Worm (Caenorhabditis elegans) whole organism, early embryonic: Measurements from ENCODE around the gene chil-2.

Experiments
- B0310.2 ChIP-seq: sonication (generic microtip); optimal IDR thresholded peaks from 2 replicates; lab custom pipeline; 2016; ENCODE audit warnings: mild to moderate bottlenecking, missing genetic modification characterization, missing compliant biosample characterization
- F13C5.2 ChIP-seq: sonication (generic microtip); optimal IDR thresholded peaks from 2 replicates; lab custom pipeline; 2017; ENCODE audit warnings: mild to moderate bottlenecking, missing genetic modification characterization, inconsistent platforms, missing compliant biosample characterization
- ama-1 ChIP-seq: fragments of 150-350 bp; optimal IDR thresholded peaks from 2 replicates; lab custom pipeline; 2014
- ceh-36 ChIP-seq: sonication (generic microtip); optimal IDR thresholded peaks from 2 replicates; lab custom pipeline; 2016; ENCODE audit warnings: missing genetic modification characterization, inconsistent platforms, missing compliant biosample characterization
- ets-7 ChIP-seq: sonication (generic microtip); optimal IDR thresholded peaks from 2 replicates; lab custom pipeline; 2016; ENCODE audit warnings: missing genotype, missing genetic modification characterization, missing compliant biosample characterization
- flt-1 ChIP-seq: fragments of 200-800 bp; sonication (Bioruptor generic); IDR thresholded peaks from 2 replicates; pipeline ENCODE4 v1.3.6; 2022; ENCODE audit warnings: missing genetic modification characterization, missing compliant biosample characterization
- hmg-4 ChIP-seq: fragments of 200-800 bp; sonication (Bioruptor generic); optimal IDR thresholded peaks from 2 replicates; lab custom pipeline; 2018; ENCODE audit warnings: mild to moderate bottlenecking, missing genetic modification characterization, missing compliant biosample characterization
- hnd-1 ChIP-seq: sonication (generic microtip); optimal IDR thresholded peaks from 2 replicates; lab custom pipeline; 2016; ENCODE audit warnings: missing genetic modification characterization, missing compliant biosample characterization
- pes-1 ChIP-seq: fragments of 200-800 bp; sonication (Bioruptor generic); IDR thresholded peaks from 2 replicates; pipeline ENCODE4 v1.3.6; 2022; ENCODE audit warnings: missing genetic modification reagents, missing genetic modification characterization, missing compliant biosample characterization
- sea-1 ChIP-seq: fragments of 200-800 bp; sonication (Bioruptor generic); conservative IDR thresholded peaks from 2 replicates; pipeline ENCODE4 v1.3.6; 2022; ENCODE audit warnings: missing genetic modification characterization, missing compliant biosample characterization
- tbx-11 ChIP-seq: fragments of 200-800 bp; sonication (Bioruptor generic); IDR thresholded peaks from 2 replicates; pipeline ENCODE4 v1.3.6; 2022; ENCODE audit warnings: missing genetic modification characterization, missing compliant biosample characterization
- tbx-37 ChIP-seq: fragments of 200-800 bp; sonication (Bioruptor generic); conservative IDR thresholded peaks from 2 replicates; pipeline ENCODE4 v1.3.6; 2022; ENCODE audit warnings: missing genetic modification reagents, missing genetic modification characterization, missing compliant biosample characterization
- tra-4 ChIP-seq: sonication (generic microtip); optimal IDR thresholded peaks from 2 replicates; lab custom pipeline; 2017; ENCODE audit warnings: missing genetic modification characterization, missing compliant biosample characterization

- TF ChIP-seq ama-1 (lab: Kevin White, UChicago) (no peak), sea-1 (GFP tag; lab: Robert Waterston, UW) (no peak), tbx-37 (GFP tag; lab: Robert Waterston, UW) (no peak), ets-7 (tag; lab: Kevin White, UChicago) (no peak), flt-1 (GFP tag; lab: Robert Waterston, UW) (no peak), F13C5.2 (tag; lab: Kevin White, UChicago) (no peak), B0310.2 (tag; lab: Kevin White, UChicago) (no peak), tbx-11 (GFP tag; lab: Robert Waterston, UW) (no peak), ceh-36 (tag; lab: Kevin White, UChicago) (no peak), hnd-1 (tag; lab: Kevin White, UChicago) (no peak), tra-4 (tag; lab: Kevin White, UChicago) (no peak), pes-1 (GFP tag; lab: Robert Waterston, UW) (no peak), hmg-4 (GFP tag; lab: Kevin White, UChicago) (no peak)
These were observed 18.0 kb upstream of the chil-2 start, which contains the start of gene C08H9.16 for ce11 chrII:9892409-9892808.
